Fruit fly (Drosophila melanogaster) whole organism, embryonic: ENCODE results near the gene CG32189.
A peak's percentile ranks its signal among the peaks of the same experiment; 100 is the strongest.

Experiments
- Adf1 ChIP-seq: fragments of 200-800 bp; sonication (Bioruptor generic); IDR thresholded peaks from 2 replicates; pipeline ENCODE4 v1.3.6; 2022; ENCODE audit warnings: missing biosample characterization, missing genetic modification characterization
- Antp ChIP-seq: fragments of 200-800 bp; sonication (Bioruptor generic); optimal IDR thresholded peaks from 3 replicates; lab custom pipeline; 2016; ENCODE audit warnings: missing biosample characterization, missing genetic modification characterization
- CG10321 ChIP-seq: fragments of 200-800 bp; sonication (Bioruptor generic); IDR thresholded peaks from 2 replicates; pipeline ENCODE4 v1.3.6; 2022; ENCODE audit warnings: missing biosample characterization, missing genetic modification characterization
- CG10366 ChIP-seq: fragments of 200-800 bp; sonication (Bioruptor generic); IDR thresholded peaks from 2 replicates; pipeline ENCODE4 v1.3.6; 2022; ENCODE audit warnings: missing biosample characterization, missing genetic modification characterization
- CG10543 ChIP-seq: fragments of 200-800 bp; sonication (Bioruptor generic); optimal IDR thresholded peaks from 3 replicates; lab custom pipeline; 2017; ENCODE audit warnings: missing biosample characterization, mild to moderate bottlenecking, missing genetic modification characterization, moderate library complexity
- CG10979 ChIP-seq: fragments of 200-800 bp; sonication (Bioruptor generic); optimal IDR thresholded peaks from 2 replicates; lab custom pipeline; 2018; ENCODE audit warnings: missing biosample characterization, mild to moderate bottlenecking, missing genetic modification characterization, moderate library complexity
- CG12299 ChIP-seq: fragments of 200-800 bp; sonication (Bioruptor generic); optimal IDR thresholded peaks from 2 replicates; lab custom pipeline; 2018; ENCODE audit warnings: missing biosample characterization, mild to moderate bottlenecking, missing genetic modification characterization
- CG12391 ChIP-seq: fragments of 200-800 bp; sonication (Bioruptor generic); optimal IDR thresholded peaks from 3 replicates; lab custom pipeline; 2018; ENCODE audit warnings: missing biosample characterization, mild to moderate bottlenecking, missing genetic modification characterization, moderate library complexity
- CG1603 ChIP-seq: fragments of 200-800 bp; sonication (Bioruptor generic); optimal IDR thresholded peaks from 2 replicates; lab custom pipeline; 2019; ENCODE audit warnings: missing biosample characterization, mild to moderate bottlenecking, missing genetic modification characterization, moderate library complexity
- CG30020 ChIP-seq: fragments of 200-800 bp; optimal IDR thresholded peaks from 2 replicates; lab custom pipeline; 2019; ENCODE audit warnings: missing biosample characterization, mild to moderate bottlenecking, missing genetic modification characterization, moderate library complexity
- CG31365 ChIP-seq: fragments of 200-800 bp; sonication (Bioruptor generic); optimal IDR thresholded peaks from 2 replicates; lab custom pipeline; 2018; ENCODE audit warnings: missing biosample characterization, mild to moderate bottlenecking, missing genetic modification characterization
- CG33557 ChIP-seq: fragments of 200-800 bp; sonication (Bioruptor generic); optimal IDR thresholded peaks from 2 replicates; lab custom pipeline; 2019; ENCODE audit warnings: missing biosample characterization, mild to moderate bottlenecking, missing genetic modification characterization, moderate library complexity
- CG34376 ChIP-seq: fragments of 200-800 bp; sonication (Bioruptor generic); optimal IDR thresholded peaks from 2 replicates; lab custom pipeline; 2018; ENCODE audit warnings: missing biosample characterization, mild to moderate bottlenecking, missing genetic modification characterization
- CG34422 ChIP-seq: fragments of 200-800 bp; sonication (Bioruptor generic); IDR thresholded peaks from 3 replicates; pipeline ENCODE4 v1.3.6; 2022; ENCODE audit warnings: missing biosample characterization, missing genetic modification characterization
- CG3847 ChIP-seq: fragments of 200-800 bp; sonication (Bioruptor generic); IDR thresholded peaks from 2 replicates; pipeline ENCODE4 v1.3.6; 2022; ENCODE audit warnings: missing biosample characterization, missing genetic modification characterization
- CG5245 ChIP-seq: fragments of 200-800 bp; sonication (Bioruptor generic); optimal IDR thresholded peaks from 3 replicates; lab custom pipeline; 2016; ENCODE audit warnings: missing biosample characterization, missing genetic modification characterization
- CG6791 ChIP-seq: fragments of 200-800 bp; sonication (Bioruptor generic); IDR thresholded peaks from 3 replicates; pipeline ENCODE4 v1.3.6; 2022; ENCODE audit warnings: missing biosample characterization, missing genetic modification characterization; ENCODE audit not compliant: partially characterized antibody
- CG7271 ChIP-seq: fragments of 200-800 bp; sonication (Bioruptor generic); optimal IDR thresholded peaks from 2 replicates; lab custom pipeline; 2018; ENCODE audit warnings: missing biosample characterization, mild to moderate bottlenecking, missing genetic modification characterization, moderate library complexity
- CG9437 ChIP-seq: fragments of 200-800 bp; sonication (Bioruptor generic); optimal IDR thresholded peaks from 2 replicates; lab custom pipeline; 2018; ENCODE audit warnings: missing biosample characterization, mild to moderate bottlenecking, missing genetic modification characterization
- CTCF ChIP-seq: fragments of 200-800 bp; sonication (Bioruptor generic); optimal IDR thresholded peaks from 2 replicates; lab custom pipeline; 2017; ENCODE audit warnings: missing biosample characterization, mild to moderate bottlenecking, missing genetic modification characterization, moderate library complexity
- Dp ChIP-seq: fragments of 200-800 bp; sonication (Bioruptor generic); optimal IDR thresholded peaks from 2 replicates; lab custom pipeline; 2018; ENCODE audit warnings: missing biosample characterization, mild to moderate bottlenecking, missing genetic modification characterization, moderate library complexity
- Dref ChIP-seq: fragments of 200-800 bp; sonication (Bioruptor generic); IDR thresholded peaks from 2 replicates; pipeline ENCODE4 v1.3.6; 2022; ENCODE audit warnings: missing biosample characterization, missing genetic modification characterization
- E2f2 ChIP-seq: fragments of 200-800 bp; sonication (Bioruptor generic); IDR thresholded peaks from 2 replicates; pipeline ENCODE4 v1.3.6; 2022; ENCODE audit warnings: missing biosample characterization, missing genetic modification characterization
- Hand ChIP-seq: fragments of 200-800 bp; sonication (Bioruptor generic); optimal IDR thresholded peaks from 2 replicates; lab custom pipeline; 2017; ENCODE audit warnings: mild to moderate bottlenecking, missing biosample characterization, missing genetic modification reagents, missing genetic modification characterization
- HmgD ChIP-seq: fragments of 200-800 bp; sonication (Bioruptor generic); optimal IDR thresholded peaks from 3 replicates; lab custom pipeline; 2016; ENCODE audit warnings: missing biosample characterization, missing genetic modification characterization
- MBD-R2 ChIP-seq: fragments of 200-800 bp; sonication (Bioruptor generic); IDR thresholded peaks from 2 replicates; pipeline ENCODE4 v1.3.6; 2022; ENCODE audit warnings: missing biosample characterization, missing genetic modification characterization
- Max ChIP-seq: fragments of 200-800 bp; sonication (Bioruptor generic); optimal IDR thresholded peaks from 2 replicates; lab custom pipeline; 2016; ENCODE audit warnings: missing biosample characterization, mild to moderate bottlenecking, missing genetic modification characterization
- Med ChIP-seq: fragments of 200-800 bp; sonication (Bioruptor generic); peaks from one replicate; lab custom pipeline; 2016; ENCODE audit warnings: missing biosample characterization, missing genetic modification characterization, mild to moderate bottlenecking, inconsistent platforms, moderate library complexity
- NFAT ChIP-seq: fragments of 200-800 bp; sonication (Bioruptor generic); IDR thresholded peaks from 2 replicates; pipeline ENCODE4 v1.3.6; 2022; ENCODE audit warnings: missing biosample characterization, missing genetic modification characterization
- Nf-YC ChIP-seq: fragments of 200-800 bp; optimal IDR thresholded peaks from 3 replicates; lab custom pipeline; 2019; ENCODE audit warnings: missing biosample characterization, mild to moderate bottlenecking, missing genetic modification characterization, moderate library complexity
- NfI ChIP-seq: fragments of 200-800 bp; sonication (Bioruptor generic); optimal IDR thresholded peaks from 3 replicates; lab custom pipeline; 2018; ENCODE audit warnings: missing biosample characterization, mild to moderate bottlenecking, missing genetic modification characterization, moderate library complexity
- Opbp ChIP-seq: fragments of 200-800 bp; sonication (Bioruptor generic); IDR thresholded peaks from 3 replicates; pipeline ENCODE4 v1.3.6; 2022; ENCODE audit warnings: missing biosample characterization, missing genetic modification characterization; ENCODE audit not compliant: partially characterized antibody
- Six4 ChIP-seq: fragments of 200-800 bp; sonication (Bioruptor generic); optimal IDR thresholded peaks from 2 replicates; lab custom pipeline; 2016; ENCODE audit warnings: missing biosample characterization, missing genetic modification characterization
- Sry-δ ChIP-seq: fragments of 200-800 bp; sonication (Bioruptor generic); optimal IDR thresholded peaks from 2 replicates; lab custom pipeline; 2016; ENCODE audit warnings: missing biosample characterization, missing genetic modification characterization
- TFAM ChIP-seq: fragments of 200-800 bp; sonication (Bioruptor generic); optimal IDR thresholded peaks from 2 replicates; lab custom pipeline; 2017; ENCODE audit warnings: missing biosample characterization, missing genetic modification characterization, inconsistent platforms
- YL-1 ChIP-seq: fragments of 200-800 bp; sonication (Bioruptor generic); optimal IDR thresholded peaks from 3 replicates; lab custom pipeline; 2017; ENCODE audit warnings: missing biosample characterization, mild to moderate bottlenecking, missing genetic modification characterization
- amos ChIP-seq: fragments of 200-800 bp; sonication (Bioruptor generic); IDR thresholded peaks from 2 replicates; pipeline ENCODE4 v1.3.6; 2022; ENCODE audit warnings: missing biosample characterization, missing genetic modification characterization; ENCODE audit not compliant: partially characterized antibody
- chinmo ChIP-seq: fragments of 200-800 bp; sonication (Bioruptor generic); IDR thresholded peaks from 4 replicates; pipeline ENCODE4 v1.3.6; 2022; ENCODE audit warnings: missing biosample characterization, missing genetic modification characterization; ENCODE audit not compliant: partially characterized antibody
- chm ChIP-seq: fragments of 200-800 bp; sonication (Bioruptor generic); IDR thresholded peaks from 2 replicates; pipeline ENCODE4 v1.3.6; 2022; ENCODE audit warnings: missing biosample characterization, missing genetic modification characterization
- exex ChIP-seq: fragments of 200-800 bp; sonication (Bioruptor generic); optimal IDR thresholded peaks from 4 replicates; lab custom pipeline; 2018; ENCODE audit warnings: missing biosample characterization, mild to moderate bottlenecking, missing genetic modification characterization, moderate library complexity
- gcm ChIP-seq: fragments of 200-800 bp; sonication (Bioruptor generic); optimal IDR thresholded peaks from 2 replicates; lab custom pipeline; 2019; ENCODE audit warnings: missing biosample characterization, mild to moderate bottlenecking, missing genetic modification characterization, moderate library complexity
- gcm2 ChIP-seq: fragments of 200-800 bp; sonication (Bioruptor generic); optimal IDR thresholded peaks from 2 replicates; lab custom pipeline; 2016; ENCODE audit warnings: missing biosample characterization, missing genetic modification characterization
- grau ChIP-seq: fragments of 200-800 bp; optimal IDR thresholded peaks from 3 replicates; lab custom pipeline; 2019; ENCODE audit warnings: missing biosample characterization, mild to moderate bottlenecking, missing genetic modification characterization, moderate library complexity
- mirr ChIP-seq: fragments of 200-800 bp; sonication (Bioruptor generic); optimal IDR thresholded peaks from 3 replicates; lab custom pipeline; 2018; ENCODE audit warnings: missing biosample characterization, mild to moderate bottlenecking, missing genetic modification characterization
- pfk ChIP-seq: fragments of 200-800 bp; sonication (Bioruptor generic); optimal IDR thresholded peaks from 2 replicates; lab custom pipeline; 2018; ENCODE audit warnings: missing biosample characterization, mild to moderate bottlenecking, missing genetic modification characterization, moderate library complexity
- phol ChIP-seq: fragments of 200-800 bp; sonication (Bioruptor generic); optimal IDR thresholded peaks from 3 replicates; lab custom pipeline; 2018; ENCODE audit warnings: missing biosample characterization, mild to moderate bottlenecking, missing genetic modification characterization, moderate library complexity
- salm ChIP-seq: fragments of 200-800 bp; sonication (Bioruptor generic); optimal IDR thresholded peaks from 2 replicates; lab custom pipeline; 2018; ENCODE audit warnings: missing biosample characterization, mild to moderate bottlenecking, missing genetic modification characterization
- so ChIP-seq: fragments of 200-800 bp; sonication (Bioruptor generic); IDR thresholded peaks from 3 replicates; pipeline ENCODE4 v1.3.6; 2022; ENCODE audit warnings: missing biosample characterization, missing genetic modification characterization
- tx ChIP-seq: fragments of 200-800 bp; sonication (Bioruptor generic); optimal IDR thresholded peaks from 2 replicates; lab custom pipeline; 2016; ENCODE audit warnings: missing biosample characterization, missing genetic modification characterization

The CG32189 gene

DNA sequence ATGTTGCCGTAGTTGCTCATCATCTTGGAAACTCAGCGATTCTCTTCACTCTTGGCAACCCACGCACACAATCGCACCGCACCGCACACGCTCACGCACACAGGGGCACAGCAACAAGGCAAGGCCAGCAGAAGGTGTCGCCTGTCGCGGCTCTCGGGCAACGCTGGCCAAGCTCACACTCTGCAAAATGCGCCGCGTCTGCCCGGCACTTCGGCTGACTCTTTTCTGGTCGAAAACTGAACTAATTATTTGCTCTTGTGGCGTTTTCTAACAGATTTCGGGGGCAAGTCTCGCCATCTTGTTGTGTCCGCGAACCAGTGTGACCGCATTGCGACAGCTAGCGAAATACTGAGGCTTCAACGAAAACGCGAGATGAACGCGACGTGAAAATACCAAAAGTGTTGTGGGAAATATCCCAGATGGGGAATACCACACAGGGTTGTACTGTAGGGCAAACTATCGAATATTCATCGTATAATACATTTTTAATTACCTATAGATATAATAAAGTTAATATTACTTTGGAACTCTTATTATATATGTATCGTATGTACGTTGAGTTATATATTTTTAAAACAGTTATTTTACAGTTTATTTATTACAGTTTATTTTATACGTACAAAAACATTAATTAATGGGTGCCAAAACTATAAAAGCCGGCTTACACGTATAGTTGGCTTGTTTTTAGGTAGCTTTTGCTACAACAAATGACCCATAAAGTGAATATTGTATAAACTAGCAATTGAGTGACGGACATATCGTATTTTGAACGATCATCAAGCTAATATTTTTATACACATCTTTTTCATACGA, 11.4 kb upstream of the CG32189 start, which contains the start of the genes MED19 and CG7430:
TSS of gene MED19 (minus strand) at position 333 of the 813 bp plus-strand sequence.
TSS of gene CG7430 (plus strand) at position 748 of the 813 bp plus-strand sequence.
- TF ChIP-seq CG34422 (GFP tag; lab: Robert Waterston, UW) (peak; percentile 60; the same call in 1 of the 3 replicates), Adf1 (GFP tag; lab: Robert Waterston, UW) (peak; percentile 36; the same call in 1 of the 2 replicates), CG3847 (GFP tag; lab: Robert Waterston, UW) (peak; percentile 27; the same call in 1 of the 2 replicates), tx (GFP tag; lab: Kevin White, UChicago) (no peak), exex (tag; lab: Kevin White, UChicago) (no peak), gcm (GFP tag; lab: Kevin White, UChicago) (peak; percentile 20), gcm2 (GFP tag; lab: Kevin White, UChicago) (no peak), Sry-δ (GFP tag; lab: Kevin White, UChicago) (peak; percentile 11), HmgD (GFP tag; lab: Kevin White, UChicago) (no peak), NfI (GFP tag; lab: Kevin White, UChicago) (peak; percentile 1), CG6791 (GFP tag; lab: Robert Waterston, UW) (peak; percentile 66), pfk (no peak), Opbp (GFP tag; lab: Robert Waterston, UW) (peak; percentile 60; the same call in 2 of the 3 replicates), CG10979 (tag; lab: Kevin White, UChicago) (peak; percentile 27), CG34376 (GFP tag; lab: Kevin White, UChicago) (peak; percentile 50), Dp (GFP tag; lab: Kevin White, UChicago) (peak; percentile 13), Antp (no peak), MBD-R2 (GFP tag; lab: Robert Waterston, UW) (peak; percentile 42; the same call in 1 of the 2 replicates), Max (GFP tag; lab: Kevin White, UChicago) (no peak), CG12391 (tag; lab: Kevin White, UChicago) (peak; percentile 22), TFAM (no peak), CG10321 (GFP tag; lab: Robert Waterston, UW) (no peak), mirr (peak; percentile 48), CG12299 (tag; lab: Kevin White, UChicago) (no peak), grau (tag; lab: Kevin White, UChicago) (peak; percentile 8), salm (peak; percentile 28), CTCF (peak; percentile 17), CG30020 (tag; lab: Kevin White, UChicago) (peak; percentile 36), Dref (GFP tag; lab: Robert Waterston, UW) (peak; percentile 76), so (GFP tag; lab: Robert Waterston, UW) (no peak), CG1603 (peak; percentile 61), CG31365 (tag; lab: Kevin White, UChicago) (no peak), CG10366 (GFP tag; lab: Robert Waterston, UW) (no peak), CG33557 (GFP tag; lab: Kevin White, UChicago) (peak; percentile 21), chinmo (GFP tag; lab: Robert Waterston, UW) (0 out of 4 replicates have a peak, but pooled peaks have one; percentile 32), E2f2 (peak; percentile 32), phol (peak; percentile 98), amos (GFP tag; lab: Robert Waterston, UW) (peak; percentile 62), NFAT (GFP tag; lab: Robert Waterston, UW) (peak; percentile 55), CG10543 (peak; percentile 30), Six4 (no peak), Med (GFP tag; lab: Kevin White, UChicago) (peak; percentile 84), Nf-YC (tag; lab: Kevin White, UChicago) (peak; percentile 2), CG5245 (GFP tag; lab: Kevin White, UChicago) (no peak), CG9437 (GFP tag; lab: Kevin White, UChicago) (peak; percentile 20), CG7271 (tag; lab: Kevin White, UChicago) (peak; percentile 51), chm (GFP tag; lab: Robert Waterston, UW) (0 out of 2 replicates have a peak, but pooled peaks have one; percentile 37), YL-1 (GFP tag; lab: Kevin White, UChicago) (peak; percentile 90), Hand (GFP tag; lab: Kevin White, UChicago) (peak; percentile 28)
